Worm (Caenorhabditis elegans): Measurements from ENCODE around the gene C56E6.7.

The C56E6.7 gene

DNA sequence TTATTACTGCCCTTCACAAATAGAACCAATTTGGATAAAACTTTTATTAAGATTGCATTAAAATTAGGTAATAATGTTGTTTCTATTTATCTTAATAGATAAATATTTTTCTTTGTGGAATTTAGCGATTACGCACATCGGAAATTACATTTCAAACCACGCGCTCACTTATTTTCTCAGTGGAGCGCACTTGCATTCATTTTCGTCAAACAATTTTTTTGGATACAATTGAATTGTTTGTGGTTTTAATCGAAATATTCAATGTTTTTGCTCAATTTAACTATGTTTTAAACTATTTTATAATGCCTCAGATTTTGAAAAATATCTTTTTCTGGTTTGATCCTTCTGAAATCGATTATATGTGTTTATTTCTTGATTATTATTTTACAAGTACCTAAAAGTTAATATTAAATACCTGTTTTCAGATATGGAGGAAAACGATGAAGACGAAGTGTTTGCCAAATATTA lies 19.6 kb downstream of the C56E6.7 start, which contains the start of gene utp-20:
Gene utp-20, plus strand, starts transcription at position 418 of the 468 bp plus-strand sequence.
- TF ChIP-seq unc-62 (GFP tag; optimal IDR thresholded peaks at IDR 0.05) = no peak

- TF ChIP-seq unc-62 (GFP tag; optimal IDR thresholded peaks at IDR 0.05) = no peak
Observed at ce11 chrII:6544842-6545410, 28.6 kb downstream of the C56E6.7 start, which contains the start of gene lron-15. TSS of gene lron-15 (minus strand) at chrII:6544892.

- TF ChIP-seq unc-62 (GFP tag; optimal IDR thresholded peaks at IDR 0.05) = no peak
Observed at ce11 chrII:6554677-6555076, 38.3 kb downstream of the C56E6.7 start, which contains the start of gene wrn-1. TSS of gene wrn-1 (plus strand) at chrII:6554977.

- no peak for TF ChIP-seq unc-62 (GFP tag; optimal IDR thresholded peaks at IDR 0.05)
Observed at ce11 chrII:6558887-6559286, 42.5 kb downstream of the C56E6.7 start.

DNA sequence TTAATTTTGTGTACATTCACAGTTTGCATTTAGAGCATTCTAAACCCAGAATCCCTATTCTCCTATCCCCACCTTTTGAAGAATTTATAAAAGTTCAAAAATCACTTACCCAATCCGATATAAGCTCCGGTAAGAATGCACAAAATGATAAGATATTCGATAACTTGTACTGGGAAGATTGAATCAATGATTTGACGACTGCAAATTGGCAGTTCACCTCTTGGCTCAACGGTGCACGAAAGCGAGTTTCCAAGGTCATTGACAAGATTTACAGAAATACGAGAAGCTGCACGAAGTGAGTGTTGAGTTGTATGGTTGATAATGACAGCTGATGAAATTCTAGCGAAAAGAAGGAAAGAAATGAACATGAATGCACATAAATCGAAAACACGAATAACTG lies 43.9 kb downstream of the C56E6.7 start:
- TF ChIP-seq unc-62 (GFP tag; optimal IDR thresholded peaks at IDR 0.05) = no peak

DNA sequence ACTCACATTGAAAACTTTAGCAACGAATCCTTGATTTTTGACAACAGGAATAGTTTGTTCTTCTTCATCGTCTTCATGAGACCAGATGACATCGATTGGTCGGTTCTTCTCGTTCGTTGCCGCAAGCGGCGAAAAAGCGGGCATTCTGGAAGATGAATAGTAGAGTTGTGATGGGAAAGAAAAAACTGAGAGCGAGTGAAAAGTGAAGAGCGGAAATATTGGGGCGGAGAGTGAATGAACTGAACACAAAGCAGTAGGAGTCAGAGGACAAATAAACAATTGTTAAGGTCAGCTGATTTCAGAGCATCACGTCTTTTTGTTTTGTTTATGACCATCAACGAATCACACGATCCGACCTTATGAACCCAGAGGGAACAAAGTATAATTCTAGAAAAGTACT lies 44.9 kb downstream of the C56E6.7 start, which contains the start of gene F18C5.10:
Gene F18C5.10, minus strand, starts transcription at position 145 of the 400 bp plus-strand sequence.
- TF ChIP-seq unc-62 (GFP tag; optimal IDR thresholded peaks at IDR 0.05) = no peak

ce11 chrII:6562203-6562867 lies 46.0 kb downstream of the C56E6.7 start:
- TF ChIP-seq unc-62 (GFP tag; optimal IDR thresholded peaks at IDR 0.05) = no peak

- no peak for TF ChIP-seq unc-62 (GFP tag; optimal IDR thresholded peaks at IDR 0.05)
Observed at ce11 chrII:6563238-6563637, 46.9 kb downstream of the C56E6.7 start.

ce11 chrII:6565077-6565476 lies 48.7 kb downstream of the C56E6.7 start, which contains the start of gene mpz-3:
TSS of gene mpz-3 (minus strand) at chrII:6565396.
- TF ChIP-seq unc-62 (GFP tag; optimal IDR thresholded peaks at IDR 0.05) = no peak
